Fruit fly (Drosophila melanogaster) whole organism, adult: Measurements from ENCODE around the gene CG5568.

Experiments used
- CG12768 ChIP-seq: fragments of 200-800 bp; sonication (Bioruptor generic); optimal IDR thresholded peaks from 2 replicates; lab custom pipeline; 2017; ENCODE audit warnings: missing biosample characterization, missing genetic modification characterization, mild to moderate bottlenecking, moderate library complexity, missing genetic modification reagents
- CG5204 ChIP-seq: fragments of 200-800 bp; sonication (Bioruptor generic); optimal IDR thresholded peaks from 2 replicates; lab custom pipeline; 2016; ENCODE audit warnings: missing biosample characterization, missing genetic modification characterization
- CG7045 ChIP-seq: fragments of 200-800 bp; sonication (Bioruptor generic); optimal IDR thresholded peaks from 2 replicates; lab custom pipeline; 2017; ENCODE audit warnings: missing biosample characterization, mild to moderate bottlenecking, missing genetic modification characterization
- CG7101 ChIP-seq: fragments of 200-800 bp; sonication (Bioruptor generic); optimal IDR thresholded peaks from 2 replicates; lab custom pipeline; 2018; ENCODE audit warnings: missing biosample characterization, mild to moderate bottlenecking, missing genetic modification characterization, moderate library complexity
- Crg-1 ChIP-seq: fragments of 200-800 bp; sonication (Bioruptor generic); optimal IDR thresholded peaks from 2 replicates; lab custom pipeline; 2016; ENCODE audit warnings: missing biosample characterization, missing genetic modification characterization
- cnc ChIP-seq, 2 experiments: fragments of >200 bp; optimal IDR thresholded peaks; 2 replicates each; lab custom pipeline; 2017
- kay ChIP-seq: fragments of 200-800 bp; sonication (Bioruptor generic); peaks from one replicate; lab custom pipeline; 2016; ENCODE audit warnings: missing biosample characterization, missing genetic modification characterization, borderline replicate concordance
- ovo ChIP-seq: fragments of 200-800 bp; sonication (Bioruptor generic); optimal IDR thresholded peaks from 2 replicates; lab custom pipeline; 2016; ENCODE audit warnings: missing biosample characterization, missing genetic modification characterization
- pad ChIP-seq: fragments of 200-800 bp; sonication (Bioruptor generic); optimal IDR thresholded peaks from 3 replicates; lab custom pipeline; 2017; ENCODE audit warnings: missing biosample characterization, missing genetic modification characterization, mild to moderate bottlenecking, moderate library complexity, missing genetic modification reagents
- tj ChIP-seq: fragments of 200-800 bp; sonication (Bioruptor generic); optimal IDR thresholded peaks from 3 replicates; lab custom pipeline; 2017; ENCODE audit warnings: missing biosample characterization, mild to moderate bottlenecking, missing genetic modification characterization, moderate library complexity

DNA sequence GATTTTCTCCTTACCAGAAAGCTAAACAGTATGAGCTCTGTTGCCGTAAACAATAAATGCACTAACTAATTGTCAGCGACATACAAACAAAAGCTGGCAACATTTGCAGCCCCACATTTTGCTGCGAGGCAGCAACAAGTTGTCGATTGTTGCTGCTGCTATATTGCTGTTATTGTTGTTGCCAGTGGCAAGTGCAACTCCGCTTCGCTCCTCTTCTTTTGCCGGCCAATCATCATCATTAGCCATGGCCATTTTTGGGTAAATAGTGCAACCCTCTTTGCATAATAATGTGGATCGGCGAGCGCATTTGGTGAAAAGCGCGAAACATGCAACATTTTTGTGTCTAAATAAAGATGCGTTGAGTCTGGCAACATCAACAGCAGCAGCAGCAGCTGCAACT, 40.7 kb upstream of the CG5568 start:
- TF ChIP-seq cnc (optimal IDR thresholded peaks at IDR 0.05; lab: Kevin White, UChicago), result no peak
- TF ChIP-seq CG12768 (GFP tag; lab: Kevin White, UChicago), result no peak
- TF ChIP-seq ovo (GFP tag; lab: Kevin White, UChicago), result no peak
- no peak for TF ChIP-seq CG7045 (GFP tag; lab: Kevin White, UChicago)
- TF ChIP-seq CG7101 (tag; lab: Kevin White, UChicago), result no peak
- no peak for TF ChIP-seq tj (GFP tag; lab: Kevin White, UChicago)
- no peak for TF ChIP-seq pad
- TF ChIP-seq kay, result no peak
- TF ChIP-seq Crg-1, result no peak
- no peak for TF ChIP-seq CG5204 (GFP tag; lab: Kevin White, UChicago)
